Worm (Caenorhabditis elegans): ENCODE data around the gene Y57G11C.48.

- TF ChIP-seq pha-4 (GFP tag; IDR thresholded peaks at IDR 0.05) (no peak), pha-4 (tag; optimal IDR thresholded peaks at IDR 0.05) (no peak), unc-62 (GFP tag; optimal IDR thresholded peaks at IDR 0.05 in 1 of 2) (no peak), unc-62 (tag; optimal IDR thresholded peaks at IDR 0.05) (no peak)
These were observed 40.9 kb downstream of the Y57G11C.48 start for ce11 chrIV:14903188-14903587.

Data from whole organism, L4 larva.